Fruit fly (Drosophila melanogaster) whole organism: Measurements from ENCODE around the gene Sk1.

Source experiments
- CG8478 ChIP-seq: fragments of >200 bp; optimal IDR thresholded peaks from 2 replicates; lab custom pipeline; 2018; ENCODE audit warnings: inconsistent platforms
- Dll ChIP-seq: fragments of >200 bp; optimal IDR thresholded peaks from 2 replicates; lab custom pipeline; 2017
- EcR ChIP-seq, 2 experiments: fragments of >200 bp; optimal IDR thresholded peaks; 2 replicates each; lab custom pipeline; 2017; ENCODE audit warnings: missing biosample characterization in 2 of 2, missing genetic modification characterization in 2 of 2, missing genetic modification reagents in 2 of 2
- pan ChIP-seq: fragments of >200 bp; optimal IDR thresholded peaks from 2 replicates; lab custom pipeline; 2017
- psq ChIP-seq: fragments of >200 bp; optimal IDR thresholded peaks from 2 replicates; lab custom pipeline; 2017
- usp ChIP-seq: fragments of >200 bp; optimal IDR thresholded peaks from 2 replicates; lab custom pipeline; 2017; ENCODE audit warnings: missing biosample characterization, missing genetic modification characterization, mixed read lengths

Gene Sk1

dm6 chrX:11451027-11451572, 8.8 kb downstream of the Sk1 start:
- no peak for TF ChIP-seq usp (GFP tag; lab: Kevin White, UChicago)
- TF ChIP-seq CG8478 (lab: Kevin White, UChicago), result no peak
- no peak for TF ChIP-seq EcR (GFP tag; optimal IDR thresholded peaks at IDR 0.05; lab: Kevin White, UChicago)
- TF ChIP-seq psq (lab: Kevin White, UChicago), result no peak
- no peak for TF ChIP-seq Dll (lab: Kevin White, UChicago)
- no peak for TF ChIP-seq pan (lab: Kevin White, UChicago)

dm6 chrX:11451630-11452029, 9.3 kb downstream of the Sk1 start:
- TF ChIP-seq EcR (GFP tag; optimal IDR thresholded peaks at IDR 0.05; lab: Kevin White, UChicago) (no peak), pan (lab: Kevin White, UChicago) (no peak), Dll (lab: Kevin White, UChicago) (no peak), usp (GFP tag; lab: Kevin White, UChicago) (no peak), psq (lab: Kevin White, UChicago) (no peak), CG8478 (lab: Kevin White, UChicago) (no peak)

DNA sequence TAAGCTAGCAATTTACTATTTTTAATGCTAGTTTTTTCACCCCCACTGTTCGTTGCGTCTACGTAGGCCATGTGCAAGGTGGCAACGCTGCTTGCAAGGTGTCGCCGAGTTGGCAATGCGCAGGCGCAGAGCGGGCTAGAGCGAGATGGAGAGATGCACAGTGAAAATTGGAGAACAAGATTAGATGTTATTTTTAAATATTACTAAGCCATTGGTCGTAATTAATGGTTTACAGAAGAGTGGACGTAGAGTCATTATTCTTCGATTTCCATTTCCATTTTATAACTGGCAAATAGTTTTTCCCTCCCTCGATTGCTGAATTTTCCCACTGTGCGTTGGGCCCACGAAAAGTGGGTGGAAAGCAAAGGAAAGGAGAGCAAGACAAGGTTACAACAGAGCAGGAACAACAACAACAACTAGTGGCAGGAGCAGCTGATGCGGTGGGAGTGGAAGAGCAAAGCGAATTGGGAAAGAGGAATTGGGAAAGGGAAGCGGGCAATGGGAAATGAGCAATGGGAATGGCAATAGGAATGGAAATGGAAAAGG, 10.6 kb downstream of the Sk1 start:
- TF ChIP-seq CG8478 (lab: Kevin White, UChicago) (no peak), EcR (GFP tag; optimal IDR thresholded peaks at IDR 0.05; lab: Kevin White, UChicago) (no peak), pan (lab: Kevin White, UChicago) (no peak), usp (GFP tag; lab: Kevin White, UChicago) (no peak), psq (lab: Kevin White, UChicago) (no peak), Dll (lab: Kevin White, UChicago) (no peak)

DNA sequence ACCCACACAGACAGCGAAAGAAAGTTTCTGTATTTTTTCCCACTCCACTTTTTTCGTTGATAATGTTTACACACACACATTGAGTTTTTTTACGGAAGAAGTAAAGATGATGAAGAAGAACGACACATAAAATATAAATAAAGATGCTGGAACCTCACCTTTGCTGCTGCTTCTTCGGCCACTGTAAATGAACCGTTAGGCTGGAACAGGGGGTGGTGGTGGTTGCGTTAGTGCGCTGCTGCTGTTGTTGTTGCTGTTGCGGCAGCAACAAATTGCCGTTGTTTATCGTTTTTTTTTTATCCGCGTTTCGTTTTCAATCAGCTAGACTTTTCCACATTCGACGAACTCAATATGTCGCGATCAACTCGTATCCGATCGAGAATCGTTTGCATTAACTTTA, 11.3 kb downstream of the Sk1 start:
- TF ChIP-seq EcR (GFP tag; optimal IDR thresholded peaks at IDR 0.05; lab: Kevin White, UChicago) (no peak), pan (lab: Kevin White, UChicago) (no peak), Dll (lab: Kevin White, UChicago) (no peak), CG8478 (lab: Kevin White, UChicago) (no peak), usp (GFP tag; lab: Kevin White, UChicago) (no peak), psq (lab: Kevin White, UChicago) (no peak)

dm6 chrX:11454189-11454882, 12.0 kb downstream of the Sk1 start, which contains the start of the genes Evi5 and HP5:
Gene Evi5, minus strand, starts transcription at chrX:11454386.
Gene HP5, plus strand, starts transcription at chrX:11454786.
- TF ChIP-seq Dll (lab: Kevin White, UChicago) (no peak), usp (GFP tag; lab: Kevin White, UChicago) (no peak), CG8478 (lab: Kevin White, UChicago) (no peak), pan (lab: Kevin White, UChicago) (no peak), psq (lab: Kevin White, UChicago) (no peak), EcR (GFP tag; optimal IDR thresholded peaks at IDR 0.05; lab: Kevin White, UChicago) (no peak)

dm6 chrX:11457149-11457548, 14.8 kb downstream of the Sk1 start:
- no peak for TF ChIP-seq psq (lab: Kevin White, UChicago)
- TF ChIP-seq CG8478 (lab: Kevin White, UChicago), result no peak
- TF ChIP-seq pan (lab: Kevin White, UChicago), result no peak
- TF ChIP-seq Dll (lab: Kevin White, UChicago), result no peak
- no peak for TF ChIP-seq EcR (GFP tag; optimal IDR thresholded peaks at IDR 0.05; lab: Kevin White, UChicago)
- no peak for TF ChIP-seq usp (GFP tag; lab: Kevin White, UChicago)

DNA sequence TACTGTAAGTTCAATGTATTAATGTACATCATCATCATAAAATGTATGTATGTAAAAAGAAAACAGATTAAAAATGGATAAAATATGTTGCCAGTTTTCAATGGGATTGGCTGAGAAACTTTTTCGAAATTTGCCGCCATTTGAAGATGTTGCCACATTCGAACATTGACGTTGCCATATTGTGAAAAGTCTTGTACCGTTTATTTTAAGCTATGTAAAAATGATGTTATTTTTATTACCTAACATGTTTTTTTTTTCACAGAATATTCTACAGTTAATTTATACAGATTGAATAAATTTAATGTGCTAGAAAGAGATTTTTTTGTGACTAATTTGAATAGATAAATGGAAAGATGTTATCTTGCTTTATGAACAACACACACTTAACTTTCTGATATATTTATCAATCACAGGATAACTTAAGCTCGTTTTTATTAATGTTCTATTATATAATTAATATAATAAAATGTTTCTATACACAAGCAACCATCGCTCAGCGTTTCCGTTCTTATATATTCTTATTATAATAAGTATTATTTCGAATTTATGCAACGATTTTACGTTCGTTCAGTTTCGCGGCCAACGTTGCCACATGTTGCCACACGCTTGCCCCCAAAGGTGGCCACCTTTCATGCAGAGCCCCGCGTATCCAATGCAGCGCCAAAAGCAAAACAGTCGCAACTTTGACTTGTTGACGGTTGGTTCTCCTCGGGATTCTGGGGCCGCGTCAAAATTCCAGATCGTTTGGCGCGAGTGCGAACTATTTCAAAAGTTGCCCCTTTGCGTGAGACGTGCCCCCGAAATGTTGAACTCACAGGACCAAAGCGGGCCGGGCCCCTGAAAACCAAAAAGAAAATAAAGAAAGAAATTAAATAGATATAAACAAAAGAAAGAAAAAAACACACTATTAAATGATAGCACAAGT, 16.8 kb downstream of the Sk1 start, which contains the start of gene CG43155:
CG43155 (plus strand) TSS at position 875 of the 925 bp plus-strand sequence.
- TF ChIP-seq CG8478 (lab: Kevin White, UChicago), result no peak
- no peak for TF ChIP-seq EcR (GFP tag; optimal IDR thresholded peaks at IDR 0.05; lab: Kevin White, UChicago)
- TF ChIP-seq pan (lab: Kevin White, UChicago), result no peak
- TF ChIP-seq usp (GFP tag; lab: Kevin White, UChicago), result no peak
- TF ChIP-seq psq (lab: Kevin White, UChicago), result no peak
- TF ChIP-seq Dll (lab: Kevin White, UChicago), result no peak

DNA sequence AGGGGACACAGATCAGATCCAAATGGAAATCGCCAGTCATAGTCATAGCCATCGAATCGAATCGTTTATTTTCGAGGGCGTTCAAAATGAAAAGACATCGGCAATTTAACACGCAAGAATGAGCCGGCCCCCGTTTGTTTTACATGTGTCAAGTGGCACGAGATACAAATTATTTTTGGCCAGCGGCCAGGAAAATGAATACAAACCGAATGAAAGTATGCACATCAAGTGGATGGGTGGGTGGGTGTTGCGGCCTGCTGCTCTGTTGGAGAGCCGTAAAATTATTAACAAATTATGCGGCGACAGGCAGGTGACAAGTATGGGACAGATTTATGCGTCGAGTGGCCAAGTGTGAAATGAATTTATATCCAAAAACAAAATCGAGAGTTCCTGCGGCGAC, 21.7 kb downstream of the Sk1 start:
- TF ChIP-seq usp (GFP tag; lab: Kevin White, UChicago), result no peak
- no peak for TF ChIP-seq psq (lab: Kevin White, UChicago)
- no peak for TF ChIP-seq EcR (GFP tag; optimal IDR thresholded peaks at IDR 0.05; lab: Kevin White, UChicago)
- TF ChIP-seq pan (lab: Kevin White, UChicago), result no peak
- TF ChIP-seq Dll (lab: Kevin White, UChicago), result no peak
- TF ChIP-seq CG8478 (lab: Kevin White, UChicago), result no peak

dm6 chrX:11466757-11467156, 24.4 kb downstream of the Sk1 start:
- TF ChIP-seq usp (GFP tag; lab: Kevin White, UChicago), result no peak
- TF ChIP-seq pan (lab: Kevin White, UChicago), result no peak
- TF ChIP-seq psq (lab: Kevin White, UChicago), result no peak
- TF ChIP-seq CG8478 (lab: Kevin White, UChicago), result no peak
- no peak for TF ChIP-seq EcR (GFP tag; optimal IDR thresholded peaks at IDR 0.05; lab: Kevin White, UChicago)
- no peak for TF ChIP-seq Dll (lab: Kevin White, UChicago)

dm6 chrX:11468304-11468703, 26.0 kb downstream of the Sk1 start:
- no peak for TF ChIP-seq Dll (lab: Kevin White, UChicago)
- TF ChIP-seq CG8478 (lab: Kevin White, UChicago), result no peak
- TF ChIP-seq psq (lab: Kevin White, UChicago), result no peak
- no peak for TF ChIP-seq pan (lab: Kevin White, UChicago)
- no peak for TF ChIP-seq EcR (GFP tag; optimal IDR thresholded peaks at IDR 0.05; lab: Kevin White, UChicago)
- TF ChIP-seq usp (GFP tag; lab: Kevin White, UChicago), result no peak
